Worm (Caenorhabditis elegans) whole organism, L2 larva: ENCODE data around the gene F42D1.4.

Experiments used
- C34F6.9 ChIP-seq: fragments of 150-350 bp; optimal IDR thresholded peaks from 2 replicates; lab custom pipeline; 2014; ENCODE audit warnings: missing biosample characterization, missing genetic modification characterization
- F13H6.1 ChIP-seq: sonication (generic microtip); optimal IDR thresholded peaks from 2 replicates; lab custom pipeline; 2016; ENCODE audit warnings: missing genetic modification characterization, missing compliant biosample characterization
- R02D3.7 ChIP-seq: fragments of 150-350 bp; optimal IDR thresholded peaks from 2 replicates; lab custom pipeline; 2014; ENCODE audit warnings: missing biosample characterization, missing genetic modification characterization
- Y55F3AM.14 ChIP-seq: fragments of 200-800 bp; sonication (Bioruptor generic); optimal IDR thresholded peaks from 2 replicates; lab custom pipeline; 2018; ENCODE audit warnings: mild to moderate bottlenecking, missing genetic modification characterization, missing compliant biosample characterization
- ZK546.5 ChIP-seq: sonication (generic microtip); optimal IDR thresholded peaks from 2 replicates; lab custom pipeline; 2017; ENCODE audit warnings: missing biosample characterization, missing genetic modification characterization
- aly-2 ChIP-seq: fragments of 150-350 bp; optimal IDR thresholded peaks from 2 replicates; lab custom pipeline; 2014; ENCODE audit warnings: missing biosample characterization, missing genetic modification characterization
- ama-1 ChIP-seq: fragments of 150-350 bp; optimal IDR thresholded peaks from 2 replicates; lab custom pipeline; 2018; ENCODE audit warnings: inconsistent platforms
- blmp-1 ChIP-seq: sonication (generic microtip); optimal IDR thresholded peaks from 2 replicates; lab custom pipeline; 2017; ENCODE audit warnings: missing genetic modification characterization, mild to moderate bottlenecking, missing compliant biosample characterization, antibody characterized with exemption, moderate library complexity; ENCODE audit not compliant: insufficient read depth
- ceh-16 ChIP-seq: fragments of 150-350 bp; optimal IDR thresholded peaks from 2 replicates; lab custom pipeline; 2014; ENCODE audit warnings: missing biosample characterization, missing genetic modification characterization
- crh-2 ChIP-seq: sonication (generic microtip); optimal IDR thresholded peaks from 2 replicates; lab custom pipeline; 2017; ENCODE audit warnings: missing biosample characterization, missing genetic modification characterization
- dmd-4 ChIP-seq: sonication (generic microtip); optimal IDR thresholded peaks from 2 replicates; lab custom pipeline; 2017; ENCODE audit warnings: missing biosample characterization, missing genetic modification characterization
- egl-27 ChIP-seq: sonication (generic microtip); optimal IDR thresholded peaks from 3 replicates; lab custom pipeline; 2017; ENCODE audit warnings: missing biosample characterization, missing genetic modification reagents, missing genetic modification characterization
- elt-1 ChIP-seq: fragments of 150-350 bp; optimal IDR thresholded peaks from 2 replicates; lab custom pipeline; 2014; ENCODE audit warnings: missing biosample characterization, missing genetic modification characterization
- elt-3 ChIP-seq: sonication (generic microtip); optimal IDR thresholded peaks from 2 replicates; lab custom pipeline; 2017; ENCODE audit warnings: missing biosample characterization, missing genetic modification characterization
- fos-1 ChIP-seq: fragments of 150-350 bp; optimal IDR thresholded peaks from 2 replicates; lab custom pipeline; 2014; ENCODE audit warnings: missing biosample characterization, missing genetic modification characterization
- gmeb-1 ChIP-seq: fragments of 150-350 bp; optimal IDR thresholded peaks from 2 replicates; lab custom pipeline; 2014; ENCODE audit warnings: missing biosample characterization, missing genetic modification characterization
- lin-11 ChIP-seq: fragments of 150-350 bp; sonication (generic microtip); optimal IDR thresholded peaks from 2 replicates; lab custom pipeline; 2014; ENCODE audit warnings: missing biosample characterization, missing genetic modification characterization, inconsistent platforms, mixed read lengths
- lin-13 ChIP-seq: fragments of 150-350 bp; optimal IDR thresholded peaks from 2 replicates; lab custom pipeline; 2014; ENCODE audit warnings: missing biosample characterization, missing genetic modification reagents, missing genetic modification characterization
- lin-39 ChIP-seq: fragments of 150-350 bp; optimal IDR thresholded peaks from 2 replicates; lab custom pipeline; 2014; ENCODE audit warnings: missing biosample characterization, missing genetic modification reagents, missing genetic modification characterization
- lsy-2 ChIP-seq, 2 experiments: fragments of 150-350 bp in 1 of 2; sonication (generic microtip) in 1 of 2; optimal IDR thresholded peaks; 2 replicates each; lab custom pipeline; 2014 to 2017; ENCODE audit warnings: missing biosample characterization in 2 of 2, missing genetic modification characterization in 2 of 2
- mab-5 ChIP-seq: fragments of 150-350 bp; optimal IDR thresholded peaks from 2 replicates; lab custom pipeline; 2014; ENCODE audit warnings: missing biosample characterization, missing genetic modification characterization
- mbf-1 ChIP-seq: sonication (generic microtip); optimal IDR thresholded peaks from 2 replicates; lab custom pipeline; 2017; ENCODE audit warnings: missing biosample characterization, missing genetic modification characterization
- mdl-1 ChIP-seq, 2 experiments: fragments of 150-350 bp in 1 of 2; sonication (generic microtip) in 1 of 2; optimal IDR thresholded peaks; 2 replicates each; lab custom pipeline; 2017; ENCODE audit warnings: missing biosample characterization in 2 of 2, missing genetic modification characterization in 2 of 2
- nhr-11 ChIP-seq: fragments of 150-350 bp; optimal IDR thresholded peaks from 2 replicates; lab custom pipeline; 2014; ENCODE audit warnings: missing biosample characterization, missing genetic modification characterization
- nhr-12 ChIP-seq: fragments of 150-350 bp; optimal IDR thresholded peaks from 2 replicates; lab custom pipeline; 2014; ENCODE audit warnings: missing biosample characterization, missing genetic modification characterization
- nhr-129 ChIP-seq: fragments of 150-350 bp; optimal IDR thresholded peaks from 2 replicates; lab custom pipeline; 2014; ENCODE audit warnings: missing biosample characterization, missing genetic modification characterization
- nhr-21 ChIP-seq: fragments of 150-350 bp; optimal IDR thresholded peaks from 2 replicates; lab custom pipeline; 2014; ENCODE audit warnings: missing biosample characterization, missing genetic modification characterization
- nhr-23 ChIP-seq: fragments of 150-350 bp; optimal IDR thresholded peaks from 2 replicates; lab custom pipeline; 2014; ENCODE audit warnings: missing biosample characterization, missing genetic modification reagents, missing genetic modification characterization
- nhr-25 ChIP-seq: fragments of 150-350 bp; sonication (generic microtip); optimal IDR thresholded peaks from 3 replicates; lab custom pipeline; 2014; ENCODE audit warnings: missing biosample characterization, missing genetic modification characterization
- nhr-6 ChIP-seq: fragments of 150-350 bp; optimal IDR thresholded peaks from 2 replicates; lab custom pipeline; 2014; ENCODE audit warnings: missing biosample characterization, missing genetic modification characterization
- nhr-77 ChIP-seq: fragments of 150-350 bp; optimal IDR thresholded peaks from 2 replicates; lab custom pipeline; 2014; ENCODE audit warnings: missing biosample characterization, missing genetic modification characterization
- peb-1 ChIP-seq: fragments of 150-350 bp; optimal IDR thresholded peaks from 2 replicates; lab custom pipeline; 2014; ENCODE audit warnings: missing biosample characterization, missing genetic modification characterization
- sem-4 ChIP-seq: fragments of 150-350 bp; optimal IDR thresholded peaks from 2 replicates; lab custom pipeline; 2014; ENCODE audit warnings: missing biosample characterization, missing genetic modification reagents, missing genetic modification characterization
- skn-1 ChIP-seq: sonication (generic microtip); optimal IDR thresholded peaks from 2 replicates; lab custom pipeline; 2017; ENCODE audit warnings: missing biosample characterization, missing genetic modification characterization
- sma-3 ChIP-seq: sonication (generic microtip); optimal IDR thresholded peaks from 2 replicates; lab custom pipeline; 2016; ENCODE audit warnings: missing genetic modification reagents, missing genetic modification characterization, missing compliant biosample characterization
- sma-9 ChIP-seq, 2 experiments: fragments of 150-350 bp in 1 of 2; sonication (generic microtip) in 1 of 2; optimal IDR thresholded peaks; 2 replicates each; lab custom pipeline; 2014 to 2016; ENCODE audit warnings: missing genetic modification characterization in 2 of 2, mild to moderate bottlenecking in 1 of 2, missing biosample characterization in 1 of 2, missing compliant biosample characterization in 1 of 2, missing genetic modification reagents in 1 of 2, moderate library complexity in 1 of 2
- snpc-4 ChIP-seq: fragments of 150-350 bp; optimal IDR thresholded peaks from 2 replicates; lab custom pipeline; 2014; ENCODE audit warnings: missing biosample characterization, missing genetic modification characterization
- unc-55 ChIP-seq: fragments of 150-350 bp; sonication (generic microtip); optimal IDR thresholded peaks from 3 replicates; lab custom pipeline; 2014; ENCODE audit warnings: missing biosample characterization, missing genetic modification reagents, missing genetic modification characterization
- unc-62 ChIP-seq: fragments of 150-350 bp; optimal IDR thresholded peaks from 2 replicates; lab custom pipeline; 2014; ENCODE audit warnings: missing biosample characterization, missing genetic modification reagents, missing genetic modification characterization
- zag-1 ChIP-seq: fragments of 150-350 bp; optimal IDR thresholded peaks from 2 replicates; lab custom pipeline; 2014; ENCODE audit warnings: missing biosample characterization, missing genetic modification characterization
- ztf-1 ChIP-seq: fragments of 200-800 bp; sonication (Bioruptor generic); conservative IDR thresholded peaks from 2 replicates; pipeline ENCODE4 v1.3.6; 2022; ENCODE audit warnings: missing genetic modification characterization, missing compliant biosample characterization
- ztf-11 ChIP-seq: sonication (generic microtip); optimal IDR thresholded peaks from 2 replicates; lab custom pipeline; 2017; ENCODE audit warnings: missing biosample characterization, missing genetic modification characterization

F42D1.4 gene

DNA sequence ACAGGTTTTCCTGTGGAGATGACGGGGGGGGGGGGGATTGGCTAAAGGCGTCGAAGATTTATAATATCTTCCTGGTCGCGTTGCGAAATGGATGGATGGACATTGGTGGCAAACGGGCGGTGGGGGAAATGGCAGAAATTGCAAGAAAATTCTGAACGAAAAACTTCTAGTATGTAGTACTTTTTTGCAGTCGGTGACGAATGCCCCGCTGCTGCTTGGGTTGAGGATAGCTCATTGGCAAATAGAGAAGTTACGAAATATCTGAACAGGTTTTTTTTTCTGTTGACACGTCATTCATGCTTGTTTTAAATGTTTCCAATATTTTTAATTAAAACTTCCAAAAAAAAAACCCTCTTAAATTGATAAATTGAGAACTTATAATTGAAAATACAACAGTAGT lies 12.5 kb downstream of the F42D1.4 start:
- peak; percentile 13 for TF ChIP-seq lin-13 (GFP tag; lab: Kevin White, UChicago)
- no peak for TF ChIP-seq crh-2 (tag; lab: Kevin White, UChicago)

DNA sequence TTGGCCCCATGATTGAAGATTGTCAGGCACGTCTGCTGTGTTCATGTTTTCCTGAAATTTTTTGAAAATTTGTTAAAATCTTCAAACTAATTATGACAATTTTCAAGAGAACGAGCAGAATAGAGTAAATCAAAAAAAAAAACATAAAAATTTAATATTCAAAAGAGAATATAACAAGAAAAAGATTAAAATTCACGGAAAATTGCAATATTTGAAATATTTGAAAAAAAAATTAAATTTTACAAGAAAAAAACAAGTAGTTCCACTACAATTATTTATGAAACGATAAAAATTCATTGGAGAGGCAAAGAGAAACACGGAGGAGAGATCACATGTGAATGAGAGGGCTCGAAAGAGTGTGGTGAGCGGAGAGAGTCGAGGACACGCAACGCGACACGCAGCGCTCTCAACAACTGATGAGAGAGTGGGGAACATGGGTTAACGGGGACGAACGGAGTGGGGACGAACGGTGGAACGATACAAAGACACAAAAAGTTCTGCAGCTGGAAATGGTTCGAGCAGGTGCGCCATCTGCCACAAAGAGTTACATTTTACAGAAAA lies 17.5 kb downstream of the F42D1.4 start, which contains the start of gene mbk-1:
TSS of gene mbk-1 (minus strand) at position 51 of the 561 bp plus-strand sequence.
- TF ChIP-seq lin-11 = peak; percentile 78
- peak; percentile 63 for TF ChIP-seq unc-55 (GFP tag; lab: Kevin White, UChicago)
- TF ChIP-seq ceh-16 (tag; lab: Kevin White, UChicago) = peak; percentile 5
- no peak for TF ChIP-seq egl-27 (tag; lab: Kevin White, UChicago)
- peak; percentile 70 for TF ChIP-seq sma-3 (GFP tag; lab: Kevin White, UChicago)
- TF ChIP-seq nhr-12 (tag; lab: Kevin White, UChicago) = no peak
- peak; percentile 46 for TF ChIP-seq lin-13 (GFP tag; lab: Kevin White, UChicago)
- no peak for TF ChIP-seq lin-39 (tag; lab: Kevin White, UChicago)
- TF ChIP-seq nhr-77 (tag; lab: Kevin White, UChicago) = no peak
- TF ChIP-seq crh-2 (tag; lab: Kevin White, UChicago) = peak; percentile 91
- no peak for TF ChIP-seq ama-1 (lab: Kevin White, UChicago)
- no peak for TF ChIP-seq peb-1 (tag; lab: Kevin White, UChicago)
- no peak for TF ChIP-seq ZK546.5
- TF ChIP-seq nhr-25 (tag; lab: Kevin White, UChicago) = peak; percentile 77
- TF ChIP-seq gmeb-1 = peak; percentile 16
- TF ChIP-seq mdl-1 (tag; optimal IDR thresholded peaks at IDR 0.05; lab: Kevin White, UChicago) = peak; percentile 62 to 71
- TF ChIP-seq C34F6.9 (tag; lab: Kevin White, UChicago) = peak; percentile 84
- TF ChIP-seq nhr-23 (tag; lab: Kevin White, UChicago) = no peak
- TF ChIP-seq nhr-11 (tag; lab: Kevin White, UChicago) = no peak
- TF ChIP-seq skn-1 = no peak
- TF ChIP-seq blmp-1 (tag; lab: Kevin White, UChicago) = peak; percentile 10
- TF ChIP-seq nhr-6 (tag; lab: Kevin White, UChicago) = peak; percentile 8
- peak; percentile 86 for TF ChIP-seq fos-1
- no peak for TF ChIP-seq ztf-11 (tag; lab: Kevin White, UChicago)
- TF ChIP-seq ztf-1 = no peak
- TF ChIP-seq Y55F3AM.14 (GFP tag; lab: Kevin White, UChicago) = no peak
- no peak for TF ChIP-seq elt-3 (tag; lab: Kevin White, UChicago)
- TF ChIP-seq elt-1 = no peak
- TF ChIP-seq mab-5 = no peak
- no peak for TF ChIP-seq unc-62
- peak in 1 of 2 experiments; percentile 75 for TF ChIP-seq lsy-2 (tag; optimal IDR thresholded peaks at IDR 0.05; lab: Kevin White, UChicago)
- TF ChIP-seq F13H6.1 (tag; lab: Kevin White, UChicago) = peak; percentile 77
- TF ChIP-seq sma-9 (GFP tag; optimal IDR thresholded peaks at IDR 0.05; lab: Kevin White, UChicago) = peak; percentile 78
- TF ChIP-seq sma-9 (tag; optimal IDR thresholded peaks at IDR 0.05; lab: Kevin White, UChicago) = no peak
- TF ChIP-seq nhr-21 = peak; percentile 21
- peak; percentile 53 for TF ChIP-seq nhr-129 (tag; lab: Kevin White, UChicago)
- TF ChIP-seq zag-1 (tag; lab: Kevin White, UChicago) = peak; percentile 16
- no peak for TF ChIP-seq mbf-1 (tag; lab: Kevin White, UChicago)
- TF ChIP-seq snpc-4 (tag; lab: Kevin White, UChicago) = peak; percentile 12
- no peak for TF ChIP-seq aly-2 (tag; lab: Kevin White, UChicago)
- peak; percentile 15 for TF ChIP-seq sem-4 (tag; lab: Kevin White, UChicago)
- TF ChIP-seq dmd-4 (tag; lab: Kevin White, UChicago) = no peak
- no peak for TF ChIP-seq R02D3.7 (tag; lab: Kevin White, UChicago)
